Fruit fly (Drosophila melanogaster) whole organism, embryonic: ENCODE results near the gene mRpL10.

Experiments used
- ATbp ChIP-seq: fragments of 200-800 bp; sonication (Bioruptor generic); optimal IDR thresholded peaks from 2 replicates; lab custom pipeline; 2017; ENCODE audit warnings: missing biosample characterization, mild to moderate bottlenecking, missing genetic modification characterization, missing genetic modification reagents
- Atf-2 ChIP-seq: fragments of 200-800 bp; sonication (Bioruptor generic); optimal IDR thresholded peaks from 2 replicates; lab custom pipeline; 2016; ENCODE audit warnings: missing biosample characterization, missing genetic modification characterization
- B-H1 ChIP-seq: fragments of 200-800 bp; sonication (Bioruptor generic); IDR thresholded peaks from 3 replicates; pipeline ENCODE4 v1.3.6; 2022; ENCODE audit warnings: missing biosample characterization, missing genetic modification characterization
- CG10431 ChIP-seq: fragments of 200-800 bp; sonication (Bioruptor generic); optimal IDR thresholded peaks from 3 replicates; lab custom pipeline; 2018; ENCODE audit warnings: missing biosample characterization, mild to moderate bottlenecking, missing genetic modification characterization
- CG10654 ChIP-seq: fragments of 200-800 bp; sonication (Bioruptor generic); optimal IDR thresholded peaks from 2 replicates; lab custom pipeline; 2016; ENCODE audit warnings: missing biosample characterization, missing genetic modification characterization
- CG13296 ChIP-seq: fragments of 200-800 bp; sonication (Bioruptor generic); optimal IDR thresholded peaks from 3 replicates; lab custom pipeline; 2018; ENCODE audit warnings: missing biosample characterization, mild to moderate bottlenecking, missing genetic modification characterization
- CG14667 ChIP-seq: fragments of 200-800 bp; sonication (Bioruptor generic); IDR thresholded peaks from 2 replicates; pipeline ENCODE4 v1.3.6; 2022; ENCODE audit warnings: missing biosample characterization, missing genetic modification characterization
- CG16813 ChIP-seq: fragments of 200-800 bp; sonication (Bioruptor generic); IDR thresholded peaks from 3 replicates; pipeline ENCODE4 v1.3.6; 2022; ENCODE audit warnings: missing biosample characterization, missing genetic modification characterization; ENCODE audit not compliant: partially characterized antibody
- CG17568 ChIP-seq: fragments of 200-800 bp; sonication (Bioruptor generic); optimal IDR thresholded peaks from 2 replicates; lab custom pipeline; 2018; ENCODE audit warnings: missing biosample characterization, mild to moderate bottlenecking, missing genetic modification characterization, moderate library complexity
- CG2712 ChIP-seq: fragments of 200-800 bp; optimal IDR thresholded peaks from 3 replicates; lab custom pipeline; 2019; ENCODE audit warnings: missing biosample characterization, mild to moderate bottlenecking, missing genetic modification characterization, moderate library complexity
- CG3163 ChIP-seq: fragments of 200-800 bp; sonication (Bioruptor generic); optimal IDR thresholded peaks from 3 replicates; lab custom pipeline; 2016; ENCODE audit warnings: missing biosample characterization, missing genetic modification characterization
- CG32532 ChIP-seq: fragments of 200-800 bp; sonication (Bioruptor generic); IDR thresholded peaks from 2 replicates; pipeline ENCODE4 v1.3.6; 2022; ENCODE audit warnings: missing biosample characterization, missing genetic modification characterization
- CG3995 ChIP-seq: fragments of 200-800 bp; sonication (Bioruptor generic); optimal IDR thresholded peaks from 3 replicates; lab custom pipeline; 2016; ENCODE audit warnings: missing biosample characterization, missing genetic modification characterization
- CG4707 ChIP-seq: fragments of 200-800 bp; sonication (Bioruptor generic); optimal IDR thresholded peaks from 2 replicates; lab custom pipeline; 2018; ENCODE audit warnings: missing biosample characterization, mild to moderate bottlenecking, missing genetic modification characterization, moderate library complexity
- CG5180 ChIP-seq: fragments of 200-800 bp; sonication (Bioruptor generic); optimal IDR thresholded peaks from 3 replicates; lab custom pipeline; 2017; ENCODE audit warnings: missing biosample characterization, missing genetic modification characterization, mild to moderate bottlenecking, moderate library complexity, missing genetic modification reagents
- CG5953 ChIP-seq: fragments of 200-800 bp; sonication (Bioruptor generic); IDR thresholded peaks from 2 replicates; pipeline ENCODE4 v1.3.6; 2022; ENCODE audit warnings: missing biosample characterization, missing genetic modification characterization
- CG7357 ChIP-seq: fragments of 200-800 bp; sonication (Bioruptor generic); IDR thresholded peaks from 3 replicates; pipeline ENCODE4 v1.3.6; 2022; ENCODE audit warnings: missing biosample characterization, missing genetic modification characterization
- CG8089 ChIP-seq: fragments of 200-800 bp; sonication (Bioruptor generic); optimal IDR thresholded peaks from 3 replicates; lab custom pipeline; 2016; ENCODE audit warnings: missing biosample characterization, missing genetic modification characterization
- CG8944 ChIP-seq: fragments of 200-800 bp; sonication (Bioruptor generic); optimal IDR thresholded peaks from 3 replicates; lab custom pipeline; 2016; ENCODE audit warnings: missing biosample characterization, missing genetic modification characterization
- CG9797 ChIP-seq: fragments of 200-800 bp; sonication (Bioruptor generic); optimal IDR thresholded peaks from 3 replicates; lab custom pipeline; 2018; ENCODE audit warnings: missing biosample characterization, mild to moderate bottlenecking, missing genetic modification characterization
- Dbx ChIP-seq: fragments of 200-800 bp; sonication (Bioruptor generic); IDR thresholded peaks from 3 replicates; pipeline ENCODE4 v1.3.6; 2022; ENCODE audit warnings: missing biosample characterization, missing genetic modification characterization
- Dll ChIP-seq: fragments of 200-800 bp; sonication (Bioruptor generic); IDR thresholded peaks from 4 replicates; pipeline ENCODE4 v1.3.6; 2022; ENCODE audit warnings: missing biosample characterization, missing genetic modification characterization; ENCODE audit not compliant: partially characterized antibody
- Drgx ChIP-seq: fragments of 200-800 bp; sonication (Bioruptor generic); IDR thresholded peaks from 2 replicates; pipeline ENCODE4 v1.3.6; 2022; ENCODE audit warnings: missing biosample characterization, missing genetic modification characterization
- H15 ChIP-seq: fragments of 200-800 bp; sonication (Bioruptor generic); IDR thresholded peaks from 3 replicates; pipeline ENCODE4 v1.3.6; 2022; ENCODE audit warnings: missing biosample characterization, missing genetic modification characterization
- HmgZ ChIP-seq: fragments of 200-800 bp; sonication (Bioruptor generic); optimal IDR thresholded peaks from 2 replicates; lab custom pipeline; 2018; ENCODE audit warnings: missing biosample characterization, mild to moderate bottlenecking, missing genetic modification characterization
- bbx ChIP-seq: fragments of 200-800 bp; sonication (Bioruptor generic); IDR thresholded peaks from 2 replicates; pipeline ENCODE4 v1.3.6; 2022; ENCODE audit warnings: missing biosample characterization, missing genetic modification characterization; ENCODE audit not compliant: partially characterized antibody
- cg ChIP-seq: fragments of 200-800 bp; sonication (Bioruptor generic); optimal IDR thresholded peaks from 3 replicates; lab custom pipeline; 2019; ENCODE audit warnings: missing biosample characterization, mild to moderate bottlenecking, missing genetic modification characterization, moderate library complexity
- chif ChIP-seq, 2 experiments: fragments of 200-800 bp; sonication (Bioruptor generic); optimal IDR thresholded peaks; 3 replicates each; lab custom pipeline; 2016; ENCODE audit warnings: missing biosample characterization in 2 of 2, missing genetic modification characterization in 2 of 2
- crc ChIP-seq: fragments of 200-800 bp; sonication (Bioruptor generic); optimal IDR thresholded peaks from 2 replicates; lab custom pipeline; 2016; ENCODE audit warnings: missing biosample characterization, missing genetic modification characterization
- crp ChIP-seq, 2 experiments: fragments of 200-800 bp; sonication (Bioruptor generic); optimal IDR thresholded peaks; 2 replicates in 1 of 2; 3 replicates in 1 of 2; lab custom pipeline; 2017; ENCODE audit warnings: missing biosample characterization in 2 of 2, missing genetic modification characterization in 2 of 2, mild to moderate bottlenecking in 1 of 2, moderate library complexity in 1 of 2
- cwo ChIP-seq: fragments of 200-800 bp; sonication (Bioruptor generic); optimal IDR thresholded peaks from 3 replicates; lab custom pipeline; 2017; ENCODE audit warnings: missing biosample characterization, missing genetic modification characterization, mild to moderate bottlenecking, moderate library complexity, missing genetic modification reagents
- dan ChIP-seq: fragments of 200-800 bp; sonication (Bioruptor generic); IDR thresholded peaks from 2 replicates; pipeline ENCODE4 v1.3.6; 2022; ENCODE audit warnings: missing biosample characterization, missing genetic modification characterization
- ems ChIP-seq: fragments of 200-800 bp; sonication (Bioruptor generic); optimal IDR thresholded peaks from 3 replicates; lab custom pipeline; 2016; ENCODE audit warnings: missing biosample characterization, missing genetic modification characterization
- en ChIP-seq: fragments of 200-800 bp; sonication (Bioruptor generic); optimal IDR thresholded peaks from 2 replicates; lab custom pipeline; 2016; ENCODE audit warnings: missing biosample characterization, missing genetic modification characterization
- fru ChIP-seq: fragments of >200 bp; optimal IDR thresholded peaks from 2 replicates; lab custom pipeline; 2017
- gce ChIP-seq: fragments of 200-800 bp; sonication (Bioruptor generic); IDR thresholded peaks from 3 replicates; pipeline ENCODE4 v1.3.6; 2022; ENCODE audit warnings: missing biosample characterization, missing genetic modification characterization
- gcm ChIP-seq: fragments of 200-800 bp; sonication (Bioruptor generic); optimal IDR thresholded peaks from 2 replicates; lab custom pipeline; 2019; ENCODE audit warnings: missing biosample characterization, mild to moderate bottlenecking, missing genetic modification characterization, moderate library complexity
- hb ChIP-seq: fragments of 200-800 bp; sonication (Bioruptor generic); IDR thresholded peaks from 3 replicates; pipeline ENCODE4 v1.3.6; 2022; ENCODE audit warnings: missing biosample characterization, missing genetic modification characterization; ENCODE audit not compliant: partially characterized antibody
- jumu ChIP-seq: fragments of 200-800 bp; sonication (Bioruptor generic); optimal IDR thresholded peaks from 3 replicates; lab custom pipeline; 2016; ENCODE audit warnings: missing biosample characterization, missing genetic modification characterization
- mam ChIP-seq: fragments of 200-800 bp; sonication (Bioruptor generic); optimal IDR thresholded peaks from 3 replicates; lab custom pipeline; 2016; ENCODE audit warnings: missing biosample characterization, missing genetic modification characterization
- p53 ChIP-seq: fragments of 200-800 bp; sonication (Bioruptor generic); optimal IDR thresholded peaks from 2 replicates; lab custom pipeline; 2016; ENCODE audit warnings: missing biosample characterization, missing genetic modification characterization
- pros ChIP-seq: fragments of 200-800 bp; sonication (Bioruptor generic); optimal IDR thresholded peaks from 3 replicates; lab custom pipeline; 2019; ENCODE audit warnings: missing biosample characterization, mild to moderate bottlenecking, missing genetic modification characterization, moderate library complexity
- scrt ChIP-seq: fragments of 200-800 bp; sonication (Bioruptor generic); optimal IDR thresholded peaks from 2 replicates; lab custom pipeline; 2018; ENCODE audit warnings: missing biosample characterization, mild to moderate bottlenecking, missing genetic modification characterization, moderate library complexity
- sd ChIP-seq: fragments of 200-800 bp; sonication (Bioruptor generic); optimal IDR thresholded peaks from 3 replicates; lab custom pipeline; 2018; ENCODE audit warnings: missing biosample characterization, mild to moderate bottlenecking, missing genetic modification characterization, moderate library complexity
- sima ChIP-seq: fragments of 200-800 bp; sonication (Bioruptor generic); optimal IDR thresholded peaks from 2 replicates; lab custom pipeline; 2016; ENCODE audit warnings: missing biosample characterization, missing genetic modification characterization
- toy ChIP-seq: fragments of 200-800 bp; sonication (Bioruptor generic); IDR thresholded peaks from 2 replicates; pipeline ENCODE4 v1.3.6; 2022; ENCODE audit warnings: missing biosample characterization, missing genetic modification characterization
- unc-4 ChIP-seq: fragments of 200-800 bp; sonication (Bioruptor generic); IDR thresholded peaks from 2 replicates; pipeline ENCODE4 v1.3.6; 2022; ENCODE audit warnings: missing biosample characterization, missing genetic modification characterization; ENCODE audit not compliant: partially characterized antibody
- vfl ChIP-seq: fragments of 200-800 bp; sonication (Bioruptor generic); optimal IDR thresholded peaks from 2 replicates; lab custom pipeline; 2016; ENCODE audit warnings: missing biosample characterization, missing genetic modification characterization
- wdn ChIP-seq: fragments of 200-800 bp; sonication (Bioruptor generic); IDR thresholded peaks from 2 replicates; pipeline ENCODE4 v1.3.6; 2022; ENCODE audit warnings: missing biosample characterization, missing genetic modification characterization
- zfh1 ChIP-seq: fragments of 200-800 bp; sonication (Bioruptor generic); IDR thresholded peaks from 3 replicates; pipeline ENCODE4 v1.3.6; 2022; ENCODE audit warnings: missing biosample characterization, missing genetic modification characterization

mRpL10 gene

DNA sequence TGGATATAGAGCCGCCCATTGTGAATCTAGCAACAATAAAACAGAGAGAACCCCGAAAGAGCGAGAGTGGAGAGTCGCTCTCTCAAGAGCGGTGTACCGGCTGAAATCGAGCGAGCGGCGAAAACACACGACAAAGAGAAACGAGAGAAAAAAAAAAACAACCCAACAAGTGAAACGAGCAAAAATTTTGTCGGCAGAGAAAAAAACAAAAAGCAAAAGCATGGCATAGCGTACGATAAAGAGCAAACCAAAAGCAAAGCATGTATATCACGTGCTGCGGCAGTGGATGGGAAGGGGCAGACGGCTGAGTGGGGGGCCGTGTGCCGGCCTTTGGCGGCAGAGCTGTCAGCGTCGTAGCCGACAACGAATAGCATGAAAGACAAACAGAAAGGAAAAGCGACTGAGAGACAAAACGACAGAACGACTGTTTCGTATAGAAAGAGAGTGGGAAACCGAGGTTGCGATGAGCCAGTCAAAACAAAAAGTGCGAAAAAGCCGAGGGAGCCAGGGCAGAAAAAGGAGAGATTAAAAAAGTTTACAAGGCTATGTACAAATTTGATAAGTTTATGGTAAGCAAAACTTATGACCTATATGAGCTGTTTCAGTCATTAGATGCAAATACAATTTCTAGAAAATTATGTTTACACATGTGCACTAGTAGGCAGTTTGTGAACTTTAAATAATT, 43.2 kb downstream of the mRpL10 start:
- no peak for TF ChIP-seq CG14667 (GFP tag; lab: Robert Waterston, UW)
- no peak for TF ChIP-seq en (GFP tag; lab: Kevin White, UChicago)
- TF ChIP-seq scrt (GFP tag; lab: Kevin White, UChicago): peak; percentile 92
- no peak for TF ChIP-seq CG13296
- no peak for TF ChIP-seq sima (GFP tag; lab: Kevin White, UChicago)
- no peak for TF ChIP-seq CG5180 (GFP tag; lab: Kevin White, UChicago)
- TF ChIP-seq CG9797 (GFP tag; lab: Kevin White, UChicago): no peak
- peak; percentile 18 for TF ChIP-seq CG17568 (GFP tag; lab: Kevin White, UChicago)
- peak; percentile 33 for TF ChIP-seq fru
- TF ChIP-seq bbx (GFP tag; lab: Robert Waterston, UW): no peak
- no peak for TF ChIP-seq vfl (GFP tag; lab: Kevin White, UChicago)
- no peak for TF ChIP-seq wdn (GFP tag; lab: Robert Waterston, UW)
- TF ChIP-seq chif (GFP tag; optimal IDR thresholded peaks at IDR 0.05; lab: Kevin White, UChicago): no peak
- peak; percentile 54 for TF ChIP-seq pros (GFP tag; lab: Kevin White, UChicago)
- no peak for TF ChIP-seq hb (GFP tag; lab: Robert Waterston, UW)
- TF ChIP-seq B-H1 (GFP tag; lab: Robert Waterston, UW): no peak
- no peak for TF ChIP-seq Atf-2 (GFP tag; lab: Kevin White, UChicago)
- TF ChIP-seq CG8944 (GFP tag; lab: Kevin White, UChicago): no peak
- no peak for TF ChIP-seq CG10654 (GFP tag; lab: Kevin White, UChicago)
- no peak for TF ChIP-seq H15 (GFP tag; lab: Robert Waterston, UW)
- TF ChIP-seq HmgZ (tag; lab: Kevin White, UChicago): peak; percentile 29
- no peak for TF ChIP-seq gcm (GFP tag; lab: Kevin White, UChicago)
- no peak for TF ChIP-seq CG7357 (GFP tag; lab: Robert Waterston, UW)
- no peak for TF ChIP-seq jumu (GFP tag; lab: Kevin White, UChicago)
- TF ChIP-seq ems (GFP tag; lab: Kevin White, UChicago): no peak
- peak; percentile 70 for TF ChIP-seq sd (tag; lab: Kevin White, UChicago)
- peak; percentile 46; the same call in 1 of the 4 replicates for TF ChIP-seq Dll (GFP tag; lab: Robert Waterston, UW)
- TF ChIP-seq p53 (GFP tag; lab: Kevin White, UChicago): no peak
- peak; percentile 94 for TF ChIP-seq CG3163
- peak; percentile 75 for TF ChIP-seq Drgx
- peak; percentile 58 for TF ChIP-seq unc-4 (GFP tag; lab: Robert Waterston, UW)
- no peak for TF ChIP-seq toy
- TF ChIP-seq CG8089 (GFP tag; lab: Kevin White, UChicago): no peak
- peak; percentile 33 for TF ChIP-seq CG2712 (tag; lab: Kevin White, UChicago)
- no peak for TF ChIP-seq CG3995 (GFP tag; lab: Kevin White, UChicago)
- no peak; the same call in 2 of the 3 replicates for TF ChIP-seq Dbx (GFP tag; lab: Robert Waterston, UW)
- no peak for TF ChIP-seq mam
- no peak for TF ChIP-seq CG5953 (GFP tag; lab: Robert Waterston, UW)
- no peak for TF ChIP-seq CG4707 (GFP tag; lab: Kevin White, UChicago)
- TF ChIP-seq crc (GFP tag; lab: Kevin White, UChicago): no peak
- TF ChIP-seq CG16813 (GFP tag; lab: Robert Waterston, UW): 0 out of 3 replicates have a peak, but pooled peaks have one; percentile 6
- TF ChIP-seq gce (GFP tag; lab: Robert Waterston, UW): no peak
- peak; percentile 24 for TF ChIP-seq cg
- peak; percentile 14 for TF ChIP-seq CG10431 (GFP tag; lab: Kevin White, UChicago)
- TF ChIP-seq ATbp: no peak
- TF ChIP-seq dan: no peak
- peak; percentile 100 for TF ChIP-seq cwo (GFP tag; lab: Kevin White, UChicago)
- TF ChIP-seq CG32532 (GFP tag; lab: Robert Waterston, UW): peak; percentile 43; the same call in 1 of the 2 replicates
- no peak for TF ChIP-seq crp (GFP tag; optimal IDR thresholded peaks at IDR 0.05; lab: Kevin White, UChicago)
- no peak for TF ChIP-seq zfh1 (GFP tag; lab: Robert Waterston, UW)
